Worm (Caenorhabditis elegans): Measurements from ENCODE around the gene blos-4.

blos-4 gene

ce11 chrII:6250782-6251461 lies 5.9 kb downstream of the blos-4 start, which contains the start of gene phb-2 (continued):
- TF ChIP-seq fkh-3 (tag; optimal IDR thresholded peaks at IDR 0.05) (no peak), nfya-2 (GFP tag; IDR thresholded peaks at IDR 0.05) (no peak), snpc-1.1 (tag; optimal IDR thresholded peaks at IDR 0.05; ENCODE audit: insufficient read depth) (no peak), Y53F4B.3 (GFP tag; IDR thresholded peaks at IDR 0.05) (no peak), egl-18 (GFP tag; IDR thresholded peaks at IDR 0.05) (no peak), Y67H2A.10 (GFP tag; conservative IDR thresholded peaks at IDR 0.05) (no peak), F22D6.2 (tag; optimal IDR thresholded peaks at IDR 0.05) (no peak), nhr-27 (tag; optimal IDR thresholded peaks at IDR 0.05) (no peak), F10E7.11 (tag; optimal IDR thresholded peaks at IDR 0.05) (no peak), aptf-2 (GFP tag; conservative IDR thresholded peaks at IDR 0.05) (no peak), ceh-58 (GFP tag; IDR thresholded peaks at IDR 0.05) (no peak), ceh-40 (GFP tag; IDR thresholded peaks at IDR 0.05) (no peak), lir-1 (GFP tag; conservative IDR thresholded peaks at IDR 0.05) (no peak; the same call in 1 of the 2 replicates), F52B5.7 (tag; optimal IDR thresholded peaks at IDR 0.05) (no peak), mel-28 (tag; optimal IDR thresholded peaks at IDR 0.05; ENCODE audit: borderline replicate concordance) (no peak), madf-3 (GFP tag; IDR thresholded peaks at IDR 0.05) (no peak), lsl-1 (GFP tag; optimal IDR thresholded peaks at IDR 0.05) (peak; percentile 50), ama-1 (optimal IDR thresholded peaks at IDR 0.05) (no peak), ama-1 (GFP tag; optimal IDR thresholded peaks at IDR 0.05) (peak in 1 of 2 experiments; percentile 32), hmg-1.2 (GFP tag; IDR thresholded peaks at IDR 0.05) (peak; percentile 92), nfya-1 (tag; optimal IDR thresholded peaks at IDR 0.05; ENCODE audit: borderline replicate concordance, insufficient read depth) (no peak), lin-40 (tag; optimal IDR thresholded peaks at IDR 0.05) (peak; percentile 38), ztf-18 (tag; optimal IDR thresholded peaks at IDR 0.05) (peak; percentile 27), ztf-26 (tag; optimal IDR thresholded peaks at IDR 0.05) (no peak), dpl-1 (GFP tag; optimal IDR thresholded peaks at IDR 0.05) (peak; percentile 75), zim-3 (tag; optimal IDR thresholded peaks at IDR 0.05) (no peak), tbx-9 (tag; optimal IDR thresholded peaks at IDR 0.05; ENCODE audit: borderline replicate concordance) (no peak), F33H1.4 (GFP tag; IDR thresholded peaks at IDR 0.05) (peak; percentile 84), bed-1 (GFP tag; IDR thresholded peaks at IDR 0.05) (no peak), B0035.1 (tag; optimal IDR thresholded peaks at IDR 0.05) (no peak), lin-26 (GFP tag; IDR thresholded peaks at IDR 0.05) (peak; percentile 26; the same call in 1 of the 2 replicates), sea-2 (GFP tag; IDR thresholded peaks at IDR 0.05) (no peak)

- peak; percentile 44 for TF ChIP-seq lin-54 (GFP tag; optimal IDR thresholded peaks at IDR 0.05)
- TF ChIP-seq hrde-1 (tag; optimal IDR thresholded peaks at IDR 0.05; ENCODE audit: borderline replicate concordance) = peak; percentile 87
- peak; percentile 82 for TF ChIP-seq Y53G8AR.9 (GFP tag; conservative IDR thresholded peaks at IDR 0.05)
- TF ChIP-seq snpc-4 (GFP tag; optimal IDR thresholded peaks at IDR 0.05) = no peak
- peak in 1 of 4 experiments; percentile 36 for TF ChIP-seq snpc-4 (tag; optimal IDR thresholded peaks at IDR 0.05)
- TF ChIP-seq xnd-1 (tag; optimal IDR thresholded peaks at IDR 0.05) = peak; percentile 39
- TF ChIP-seq madf-6 (GFP tag; IDR thresholded peaks at IDR 0.05) = peak; percentile 67
- TF ChIP-seq aptf-3 (GFP tag; IDR thresholded peaks at IDR 0.05) = 0 out of 2 replicates have a peak, but pooled peaks have one; percentile 18
- no peak for TF ChIP-seq hlh-26 (GFP tag; conservative IDR thresholded peaks at IDR 0.05)
- peak; percentile 63; the same call in 1 of the 2 replicates for TF ChIP-seq Y56A3A.18 (GFP tag; IDR thresholded peaks at IDR 0.05)
- peak; percentile 18 for TF ChIP-seq him-1 (tag; optimal IDR thresholded peaks at IDR 0.05)
- peak; percentile 44 for TF ChIP-seq ceh-79 (tag; optimal IDR thresholded peaks at IDR 0.05)
- no peak for TF ChIP-seq zim-3 (tag; optimal IDR thresholded peaks at IDR 0.05)
- TF ChIP-seq rcor-1 (GFP tag; IDR thresholded peaks at IDR 0.05) = peak; percentile 33; the same call in 1 of the 2 replicates
- TF ChIP-seq pbrm-1 (GFP tag; IDR thresholded peaks at IDR 0.05) = 0 out of 2 replicates have a peak, but pooled peaks have one; percentile 29
- TF ChIP-seq athp-1 (tag; optimal IDR thresholded peaks at IDR 0.05) = peak; percentile 33
- TF ChIP-seq attf-6 (GFP tag; IDR thresholded peaks at IDR 0.05) = peak; percentile 68; the same call in 1 of the 2 replicates
- peak; percentile 33 for TF ChIP-seq snpc-3.4 (tag; optimal IDR thresholded peaks at IDR 0.05)
Measured at ce11 chrII:6252707-6253106, 7.7 kb downstream of the blos-4 start.

All from whole organism, young adult.